Worm (Caenorhabditis elegans) whole organism, midembryonic: ENCODE data around the gene K09A9.6.

Experiments
- T22C8.4 ChIP-seq: fragments of 200-800 bp; sonication (Bioruptor generic); IDR thresholded peaks from 2 replicates; pipeline ENCODE4 v1.3.6; 2022; ENCODE audit warnings: missing genetic modification characterization, missing compliant biosample characterization
- cog-1 ChIP-seq: sonication (generic microtip); optimal IDR thresholded peaks from 2 replicates; lab custom pipeline; 2016; ENCODE audit warnings: missing genetic modification characterization, missing compliant biosample characterization
- flt-1 ChIP-seq: fragments of 200-800 bp; sonication (Bioruptor generic); IDR thresholded peaks from 2 replicates; pipeline ENCODE4 v1.3.6; 2022; ENCODE audit warnings: missing genetic modification characterization, missing compliant biosample characterization
- klf-2 ChIP-seq: fragments of 200-800 bp; sonication (Bioruptor generic); conservative IDR thresholded peaks from 2 replicates; pipeline ENCODE4 v1.3.6; 2022; ENCODE audit warnings: missing genetic modification reagents, missing genetic modification characterization, missing compliant biosample characterization
- med-1 ChIP-seq: sonication (generic microtip); optimal IDR thresholded peaks from 2 replicates; lab custom pipeline; 2017; ENCODE audit warnings: missing genetic modification characterization, mild to moderate bottlenecking, missing compliant biosample characterization, antibody characterized with exemption, missing genetic modification reagents; ENCODE audit not compliant: insufficient read depth
- ref-1 ChIP-seq: fragments of 200-800 bp; sonication (Bioruptor generic); conservative IDR thresholded peaks from 2 replicates; pipeline ENCODE4 v1.3.6; 2022; ENCODE audit warnings: missing genetic modification reagents, missing genetic modification characterization, missing compliant biosample characterization
- ztf-29 ChIP-seq: fragments of 200-800 bp; sonication (Bioruptor generic); IDR thresholded peaks from 2 replicates; pipeline ENCODE4 v1.3.6; 2022; ENCODE audit warnings: missing genetic modification reagents, missing genetic modification characterization, missing compliant biosample characterization

DNA sequence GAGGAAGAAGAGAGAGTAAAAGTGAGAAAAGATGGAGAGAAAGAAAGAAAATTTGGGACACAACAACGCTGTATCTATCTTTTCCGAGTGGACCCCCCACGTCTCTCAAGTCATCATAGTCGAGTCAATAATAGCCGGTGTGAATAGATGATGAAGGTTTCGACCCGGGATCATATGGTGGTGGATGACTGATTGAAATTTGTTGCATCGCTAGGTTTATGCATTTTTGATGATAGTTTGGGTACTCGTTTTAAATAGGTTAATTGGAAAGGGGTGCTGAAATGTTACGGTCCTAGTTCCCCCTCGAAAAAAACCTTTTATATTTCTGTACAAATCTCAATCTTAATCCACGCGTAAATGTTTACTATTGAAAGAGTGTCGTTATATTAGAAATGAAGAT is 21.5 kb upstream of the K09A9.6 start:
- TF ChIP-seq ztf-29 (GFP tag; lab: Robert Waterston, UW) (no peak), klf-2 (GFP tag; lab: Robert Waterston, UW) (no peak), ref-1 (GFP tag; lab: Robert Waterston, UW) (no peak), cog-1 (tag; lab: Kevin White, UChicago) (no peak), T22C8.4 (GFP tag; lab: Robert Waterston, UW) (no peak), flt-1 (no peak), med-1 (GFP tag; lab: Kevin White, UChicago) (no peak)
